Fruit fly (Drosophila melanogaster) whole organism, prepupa: ENCODE data around the gene Tsr1.

ENCODE experiments used
- CG10631 ChIP-seq: fragments of 200-800 bp; sonication (Bioruptor generic); optimal IDR thresholded peaks from 2 replicates; lab custom pipeline; 2016; ENCODE audit warnings: missing biosample characterization, missing genetic modification characterization
- CG11294 ChIP-seq: fragments of 200-800 bp; sonication (Bioruptor generic); IDR thresholded peaks from 2 replicates; pipeline ENCODE4 v1.3.6; 2022; ENCODE audit warnings: missing biosample characterization, missing genetic modification characterization
- CG11762 ChIP-seq: fragments of 200-800 bp; sonication (Bioruptor generic); optimal IDR thresholded peaks from 3 replicates; lab custom pipeline; 2016; ENCODE audit warnings: missing biosample characterization, missing genetic modification characterization; ENCODE audit not compliant: insufficient read depth
- CG11902 ChIP-seq: fragments of 200-800 bp; sonication (Bioruptor generic); optimal IDR thresholded peaks from 3 replicates; lab custom pipeline; 2016; ENCODE audit warnings: missing biosample characterization, missing genetic modification characterization
- CG15336 ChIP-seq: fragments of 200-800 bp; sonication (Bioruptor generic); IDR thresholded peaks from 2 replicates; pipeline ENCODE4 v1.3.6; 2022; ENCODE audit warnings: missing biosample characterization, missing genetic modification characterization
- CG3032 ChIP-seq: fragments of 200-800 bp; optimal IDR thresholded peaks from 2 replicates; lab custom pipeline; 2019; ENCODE audit warnings: missing biosample characterization, mild to moderate bottlenecking, missing genetic modification characterization, moderate library complexity
- CG32006 ChIP-seq: fragments of 200-800 bp; sonication (Bioruptor generic); optimal IDR thresholded peaks from 3 replicates; lab custom pipeline; 2017; ENCODE audit warnings: missing biosample characterization, mild to moderate bottlenecking, missing genetic modification characterization
- CG34406 ChIP-seq: fragments of 200-800 bp; sonication (Bioruptor generic); optimal IDR thresholded peaks from 3 replicates; lab custom pipeline; 2016; ENCODE audit warnings: missing biosample characterization, missing genetic modification characterization
- CG3919 ChIP-seq: fragments of 200-800 bp; sonication (Bioruptor generic); optimal IDR thresholded peaks from 3 replicates; lab custom pipeline; 2016; ENCODE audit warnings: missing biosample characterization, missing genetic modification characterization
- CG6163 ChIP-seq: fragments of 200-800 bp; sonication (Bioruptor generic); IDR thresholded peaks from 3 replicates; pipeline ENCODE4 v1.3.6; 2022; ENCODE audit warnings: missing biosample characterization, missing genetic modification characterization
- CG6276 ChIP-seq: fragments of 200-800 bp; sonication (Bioruptor generic); optimal IDR thresholded peaks from 2 replicates; lab custom pipeline; 2017; ENCODE audit warnings: missing biosample characterization, mild to moderate bottlenecking, missing genetic modification characterization
- CG6808 ChIP-seq: fragments of 200-800 bp; sonication (Bioruptor generic); optimal IDR thresholded peaks from 3 replicates; lab custom pipeline; 2017; ENCODE audit warnings: missing biosample characterization, missing genetic modification characterization, mild to moderate bottlenecking, moderate library complexity, missing genetic modification reagents
- CG6854 ChIP-seq: fragments of 200-800 bp; sonication (Bioruptor generic); optimal IDR thresholded peaks from 2 replicates; lab custom pipeline; 2017; ENCODE audit warnings: missing biosample characterization, mild to moderate bottlenecking, missing genetic modification characterization
- CG7368 ChIP-seq: fragments of 200-800 bp; sonication (Bioruptor generic); optimal IDR thresholded peaks from 3 replicates; lab custom pipeline; 2016; ENCODE audit warnings: missing biosample characterization, missing genetic modification characterization
- CG8632 ChIP-seq: fragments of 200-800 bp; sonication (Bioruptor generic); optimal IDR thresholded peaks from 3 replicates; lab custom pipeline; 2016; ENCODE audit warnings: missing biosample characterization, missing genetic modification characterization
- Eip75B ChIP-seq: fragments of 200-800 bp; sonication (Bioruptor generic); optimal IDR thresholded peaks from 3 replicates; lab custom pipeline; 2016; ENCODE audit warnings: missing biosample characterization, missing genetic modification characterization
- Eip78C ChIP-seq: fragments of 200-800 bp; sonication (Bioruptor generic); peaks from one replicate; lab custom pipeline; 2016; ENCODE audit warnings: missing biosample characterization, missing genetic modification characterization
- Eip93F ChIP-seq: fragments of 200-800 bp; sonication (Bioruptor generic); optimal IDR thresholded peaks from 2 replicates; lab custom pipeline; 2016; ENCODE audit warnings: missing biosample characterization, mild to moderate bottlenecking, missing genetic modification characterization
- Ets96B ChIP-seq: fragments of 200-800 bp; optimal IDR thresholded peaks from 2 replicates; lab custom pipeline; 2019; ENCODE audit warnings: missing biosample characterization, mild to moderate bottlenecking, missing genetic modification characterization, moderate library complexity
- Gug ChIP-seq: fragments of 200-800 bp; sonication (Bioruptor generic); IDR thresholded peaks from 2 replicates; pipeline ENCODE4 v1.3.6; 2022; ENCODE audit warnings: missing biosample characterization, missing genetic modification characterization
- Hr38 ChIP-seq: sonication (Bioruptor generic); optimal IDR thresholded peaks from 2 replicates; lab custom pipeline; 2016; ENCODE audit warnings: missing biosample characterization, missing genetic modification characterization
- Lpt ChIP-seq: fragments of 200-800 bp; sonication (Bioruptor generic); optimal IDR thresholded peaks from 3 replicates; lab custom pipeline; 2016; ENCODE audit warnings: missing biosample characterization, missing genetic modification characterization
- Met ChIP-seq: fragments of 200-800 bp; sonication (Bioruptor generic); optimal IDR thresholded peaks from 3 replicates; lab custom pipeline; 2016; ENCODE audit warnings: missing biosample characterization, missing genetic modification characterization
- OdsH ChIP-seq: fragments of 200-800 bp; sonication (Bioruptor generic); optimal IDR thresholded peaks from 3 replicates; lab custom pipeline; 2016; ENCODE audit warnings: missing biosample characterization, missing genetic modification characterization
- Sox102F ChIP-seq: fragments of 200-800 bp; sonication (Bioruptor generic); optimal IDR thresholded peaks from 2 replicates; lab custom pipeline; 2016; ENCODE audit warnings: missing biosample characterization, mild to moderate bottlenecking, missing genetic modification characterization
- Sox14 ChIP-seq: fragments of 200-800 bp; sonication (Bioruptor generic); optimal IDR thresholded peaks from 3 replicates; lab custom pipeline; 2016; ENCODE audit warnings: missing biosample characterization, missing genetic modification characterization
- Sox15 ChIP-seq: fragments of 200-800 bp; sonication (Bioruptor generic); optimal IDR thresholded peaks from 3 replicates; lab custom pipeline; 2016; ENCODE audit warnings: missing biosample characterization, missing genetic modification characterization
- achi ChIP-seq: fragments of 200-800 bp; sonication (Bioruptor generic); optimal IDR thresholded peaks from 3 replicates; lab custom pipeline; 2016; ENCODE audit warnings: missing biosample characterization, missing genetic modification characterization
- acj6 ChIP-seq: fragments of 200-800 bp; sonication (Bioruptor generic); optimal IDR thresholded peaks from 3 replicates; lab custom pipeline; 2016; ENCODE audit warnings: missing biosample characterization, missing genetic modification characterization
- cyc ChIP-seq: fragments of 200-800 bp; sonication (Bioruptor generic); optimal IDR thresholded peaks from 3 replicates; lab custom pipeline; 2016; ENCODE audit warnings: missing biosample characterization, missing genetic modification characterization
- dsx ChIP-seq: fragments of 200-800 bp; optimal IDR thresholded peaks from 3 replicates; lab custom pipeline; 2019; ENCODE audit warnings: missing biosample characterization, mild to moderate bottlenecking, missing genetic modification characterization, moderate library complexity; ENCODE audit not compliant: poor library complexity, severe bottlenecking
- eg ChIP-seq: fragments of 200-800 bp; sonication (Bioruptor generic); IDR thresholded peaks from 3 replicates; pipeline ENCODE4 v1.3.6; 2022; ENCODE audit warnings: missing biosample characterization, missing genetic modification characterization
- esn ChIP-seq: fragments of 200-800 bp; sonication (Bioruptor generic); optimal IDR thresholded peaks from 2 replicates; lab custom pipeline; 2016; ENCODE audit warnings: missing biosample characterization, mild to moderate bottlenecking, missing genetic modification characterization, moderate library complexity
- fd85E ChIP-seq: fragments of 200-800 bp; sonication (Bioruptor generic); optimal IDR thresholded peaks from 3 replicates; lab custom pipeline; 2016; ENCODE audit warnings: missing biosample characterization, missing genetic modification characterization
- fkh ChIP-seq: fragments of 200-800 bp; sonication (Bioruptor generic); optimal IDR thresholded peaks from 3 replicates; lab custom pipeline; 2017; ENCODE audit warnings: missing biosample characterization, mild to moderate bottlenecking, missing genetic modification characterization, moderate library complexity
- lz ChIP-seq: fragments of 200-800 bp; sonication (Bioruptor generic); optimal IDR thresholded peaks from 3 replicates; lab custom pipeline; 2016; ENCODE audit warnings: missing biosample characterization, missing genetic modification characterization
- net ChIP-seq: fragments of 200-800 bp; sonication (Bioruptor generic); optimal IDR thresholded peaks from 3 replicates; lab custom pipeline; 2016; ENCODE audit warnings: missing biosample characterization, missing genetic modification characterization
- pdm3 ChIP-seq: fragments of 200-800 bp; sonication (Bioruptor generic); optimal IDR thresholded peaks from 3 replicates; lab custom pipeline; 2016; ENCODE audit warnings: missing biosample characterization, missing genetic modification characterization
- salr ChIP-seq, 2 experiments: fragments of 200-800 bp; sonication (Bioruptor generic); optimal IDR thresholded peaks; 3 replicates each; lab custom pipeline; 2016 to 2018; ENCODE audit warnings: missing biosample characterization in 2 of 2, missing genetic modification characterization in 2 of 2, mild to moderate bottlenecking in 1 of 2
- spab ChIP-seq: fragments of 200-800 bp; sonication (Bioruptor generic); optimal IDR thresholded peaks from 2 replicates; lab custom pipeline; 2017; ENCODE audit warnings: missing biosample characterization, mild to moderate bottlenecking, missing genetic modification characterization, missing genetic modification reagents
- ss ChIP-seq, 2 experiments: fragments of 200-800 bp; sonication (Bioruptor generic); optimal IDR thresholded peaks; 2 replicates in 1 of 2; 3 replicates in 1 of 2; lab custom pipeline; 2017 to 2018; ENCODE audit warnings: mild to moderate bottlenecking in 2 of 2, missing biosample characterization in 2 of 2, missing genetic modification characterization in 2 of 2, moderate library complexity in 1 of 2
- topi ChIP-seq: fragments of 200-800 bp; sonication (Bioruptor generic); optimal IDR thresholded peaks from 3 replicates; lab custom pipeline; 2016; ENCODE audit warnings: missing biosample characterization, missing genetic modification characterization

The Tsr1 gene

dm6 chr3L:21301737-21302487 is 33.1 kb upstream of the Tsr1 start (continued):
- TF ChIP-seq fd85E (no peak), CG3032 (tag; lab: Kevin White, UChicago) (peak; percentile 45), CG11902 (GFP tag; lab: Kevin White, UChicago) (no peak), dsx (GFP tag; lab: Kevin White, UChicago) (peak; percentile 18), CG32006 (GFP tag; lab: Kevin White, UChicago) (no peak), salr (GFP tag; optimal IDR thresholded peaks at IDR 0.05; lab: Kevin White, UChicago) (no peak), CG6808 (GFP tag; lab: Kevin White, UChicago) (peak; percentile 15), acj6 (GFP tag; lab: Kevin White, UChicago) (no peak), Eip78C (peak; percentile 86), CG8632 (GFP tag; lab: Kevin White, UChicago) (peak; percentile 18), Sox15 (GFP tag; lab: Kevin White, UChicago) (no peak), CG6163 (GFP tag; lab: Robert Waterston, UW) (no peak)

dm6 chr3L:21302493-21302892 is 32.5 kb upstream of the Tsr1 start:
- TF ChIP-seq CG6276 (GFP tag; lab: Kevin White, UChicago) (no peak), fkh (GFP tag; lab: Kevin White, UChicago) (no peak), CG15336 (GFP tag; lab: Robert Waterston, UW) (no peak), topi (no peak), CG11762 (GFP tag; lab: Kevin White, UChicago) (no peak)

- TF ChIP-seq net (GFP tag; lab: Kevin White, UChicago) (no peak), CG15336 (GFP tag; lab: Robert Waterston, UW) (no peak), CG11294 (GFP tag; lab: Robert Waterston, UW) (no peak), CG7368 (GFP tag; lab: Kevin White, UChicago) (no peak), pdm3 (GFP tag; lab: Kevin White, UChicago) (no peak), spab (GFP tag; lab: Kevin White, UChicago) (no peak), fd85E (no peak)
These were observed 31.4 kb upstream of the Tsr1 start for dm6 chr3L:21303659-21304058.

- TF ChIP-seq Hr38 (GFP tag; lab: Kevin White, UChicago) (peak; percentile 78), Eip93F (GFP tag; lab: Kevin White, UChicago) (peak; percentile 98), Sox102F (GFP tag; lab: Kevin White, UChicago) (peak; percentile 100), salr (GFP tag; optimal IDR thresholded peaks at IDR 0.05; lab: Kevin White, UChicago) (peak; percentile 99), achi (GFP tag; lab: Kevin White, UChicago) (peak; percentile 99), Gug (peak; percentile 98), Ets96B (tag; lab: Kevin White, UChicago) (peak; percentile 100), CG11294 (GFP tag; lab: Robert Waterston, UW) (peak; percentile 98), esn (GFP tag; lab: Kevin White, UChicago) (peak; percentile 100), Eip75B (GFP tag; lab: Kevin White, UChicago) (peak; percentile 100), OdsH (GFP tag; lab: Kevin White, UChicago) (peak; percentile 99), CG32006 (GFP tag; lab: Kevin White, UChicago) (peak; percentile 99), dsx (GFP tag; lab: Kevin White, UChicago) (peak; percentile 99), CG8632 (GFP tag; lab: Kevin White, UChicago) (peak; percentile 99), fkh (GFP tag; lab: Kevin White, UChicago) (peak; percentile 97), CG6854 (GFP tag; lab: Kevin White, UChicago) (peak; percentile 99), topi (peak; percentile 99), fd85E (peak; percentile 97), Sox15 (GFP tag; lab: Kevin White, UChicago) (peak; percentile 97), CG10631 (peak; percentile 99), Met (peak; percentile 99), ss (GFP tag; optimal IDR thresholded peaks at IDR 0.05; lab: Kevin White, UChicago) (peak; percentile 99 to 100), lz (peak; percentile 99), eg (GFP tag; lab: Robert Waterston, UW) (peak; percentile 99), cyc (GFP tag; lab: Kevin White, UChicago) (peak; percentile 99), CG6163 (GFP tag; lab: Robert Waterston, UW) (peak; percentile 100), CG34406 (GFP tag; lab: Kevin White, UChicago) (peak; percentile 100), Lpt (GFP tag; lab: Kevin White, UChicago) (peak; percentile 99), Sox14 (peak; percentile 99), CG3919 (GFP tag; lab: Kevin White, UChicago) (peak; percentile 100), CG11902 (GFP tag; lab: Kevin White, UChicago) (peak; percentile 95)
These were observed 30.6 kb upstream of the Tsr1 start, which contains the start of the genes CG11309 and CG7632 for dm6 chr3L:21304400-21304799. CG11309 (minus strand) TSS chr3L:21304658. CG7632 (plus strand) TSS chr3L:21304697.
